Worm (Caenorhabditis elegans) whole organism, L4 larva: ENCODE measurements around the gene C44B9.3.

ENCODE experiments used
- nhr-48 ChIP-seq: sonication (generic microtip); optimal IDR thresholded peaks from 2 replicates; lab custom pipeline; 2016; ENCODE audit warnings: mild to moderate bottlenecking, missing genetic modification characterization, missing compliant biosample characterization
- unc-130 ChIP-seq: sonication (generic microtip); optimal IDR thresholded peaks from 2 replicates; lab custom pipeline; 2016; ENCODE audit warnings: missing genetic modification reagents, missing genetic modification characterization, missing compliant biosample characterization

DNA sequence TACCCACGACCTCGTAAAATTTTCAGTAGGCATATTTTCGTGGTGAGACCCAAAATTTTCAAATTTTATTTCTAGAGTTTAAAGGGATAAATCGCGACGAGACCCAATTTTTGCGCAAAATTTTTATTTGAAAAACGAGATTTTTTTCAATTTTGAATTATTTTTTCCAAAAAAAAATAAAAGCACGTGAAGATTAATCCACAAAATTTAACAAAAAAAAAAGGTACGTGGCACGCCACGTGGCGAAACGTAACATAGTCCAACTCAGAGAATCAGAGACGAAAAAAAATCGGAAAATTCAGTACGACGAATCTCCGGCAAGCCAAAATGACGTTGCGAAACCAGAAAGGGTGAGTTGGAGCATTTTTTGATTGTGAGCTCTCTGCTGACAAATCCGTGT lies 4.9 kb downstream of the C44B9.3 start, which contains the start of gene C44B9.2:
- TF ChIP-seq unc-130 (GFP tag; lab: Kevin White, UChicago) (no peak), nhr-48 (tag; lab: Kevin White, UChicago) (no peak)
